Fruit fly (Drosophila melanogaster) S2 (cell line): ENCODE data around the gene ec.

ENCODE experiments used
- CG8478 ChIP-seq: fragments of >200 bp; optimal IDR thresholded peaks from 2 replicates; lab custom pipeline; 2018
- CTCF ChIP-seq, 2 experiments: fragments of >200 bp; optimal IDR thresholded peaks; 2 replicates each; lab custom pipeline; 2018

DNA sequence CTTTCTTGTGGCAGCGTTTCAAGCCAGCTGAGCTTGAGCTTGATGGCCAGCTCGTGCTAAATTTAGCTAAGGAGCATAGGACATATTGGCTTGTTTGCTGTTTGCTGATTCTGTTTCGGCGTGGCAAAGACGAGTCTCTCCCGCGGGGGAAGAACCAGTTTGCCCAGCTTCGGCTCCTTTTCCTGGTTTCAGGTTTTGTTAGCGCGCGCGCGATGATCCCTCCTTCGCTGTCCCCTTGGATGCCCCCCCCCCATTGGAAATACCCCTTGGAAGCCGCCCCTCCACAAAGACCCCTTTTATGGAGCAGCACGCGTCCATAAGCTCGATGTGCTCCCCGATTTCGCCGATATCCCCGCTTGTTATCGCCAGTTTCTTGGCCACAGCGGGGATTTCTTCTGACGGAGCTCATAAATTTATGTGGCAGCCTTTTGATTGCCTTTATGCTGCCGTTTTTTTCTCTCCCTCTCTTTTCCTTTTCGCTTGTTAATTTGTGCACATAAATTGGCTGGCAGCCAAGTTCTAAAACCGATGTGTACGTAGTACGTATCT is 21.7 kb downstream of the ec start:
- no peak for TF ChIP-seq CG8478
- TF ChIP-seq CTCF (optimal IDR thresholded peaks at IDR 0.05; lab: Kevin White, UChicago): no peak
